Worm (Caenorhabditis elegans) whole organism, mixed stage, embryonic: ENCODE data around the gene ufd-2.

Source experiments
- drap-1 ChIP-seq: fragments of 200-800 bp; sonication (Bioruptor generic); optimal IDR thresholded peaks from 3 replicates; lab custom pipeline; 2018; ENCODE audit warnings: mild to moderate bottlenecking, missing genetic modification characterization, missing compliant biosample characterization
- lin-13 ChIP-seq: fragments of 150-350 bp; optimal IDR thresholded peaks from 2 replicates; lab custom pipeline; 2014; ENCODE audit warnings: missing biosample characterization, missing genetic modification characterization
- sem-2 ChIP-seq: fragments of 200-800 bp; sonication (Bioruptor generic); optimal IDR thresholded peaks from 2 replicates; lab custom pipeline; 2018; ENCODE audit warnings: mild to moderate bottlenecking, missing genetic modification characterization, missing compliant biosample characterization

DNA sequence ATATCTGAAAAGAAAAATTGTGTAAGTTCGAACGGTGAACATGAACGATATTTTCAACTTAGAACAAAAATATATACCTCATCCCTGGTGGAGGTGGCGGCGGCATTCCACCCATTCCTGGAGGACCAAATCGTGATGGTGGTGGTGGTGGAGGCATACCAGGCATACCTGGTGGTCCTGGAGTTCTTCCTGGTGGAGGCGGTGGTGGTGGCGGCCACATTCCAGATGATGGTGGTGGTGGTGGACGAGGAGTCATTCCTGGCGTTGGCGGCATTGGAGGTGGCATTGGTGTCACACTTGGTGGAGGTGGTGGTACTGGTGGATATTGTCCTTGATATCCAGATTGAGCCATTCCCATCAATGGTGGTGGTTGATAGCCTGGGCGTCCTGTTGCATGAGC lies 27.9 kb upstream of the ufd-2 start:
- TF ChIP-seq lin-13 (tag; lab: Kevin White, UChicago) (no peak), drap-1 (GFP tag; lab: Kevin White, UChicago) (no peak), sem-2 (GFP tag; lab: Kevin White, UChicago) (no peak)
